Worm (Caenorhabditis elegans): ENCODE measurements around the gene F14F7.4.

Gene F14F7.4

DNA sequence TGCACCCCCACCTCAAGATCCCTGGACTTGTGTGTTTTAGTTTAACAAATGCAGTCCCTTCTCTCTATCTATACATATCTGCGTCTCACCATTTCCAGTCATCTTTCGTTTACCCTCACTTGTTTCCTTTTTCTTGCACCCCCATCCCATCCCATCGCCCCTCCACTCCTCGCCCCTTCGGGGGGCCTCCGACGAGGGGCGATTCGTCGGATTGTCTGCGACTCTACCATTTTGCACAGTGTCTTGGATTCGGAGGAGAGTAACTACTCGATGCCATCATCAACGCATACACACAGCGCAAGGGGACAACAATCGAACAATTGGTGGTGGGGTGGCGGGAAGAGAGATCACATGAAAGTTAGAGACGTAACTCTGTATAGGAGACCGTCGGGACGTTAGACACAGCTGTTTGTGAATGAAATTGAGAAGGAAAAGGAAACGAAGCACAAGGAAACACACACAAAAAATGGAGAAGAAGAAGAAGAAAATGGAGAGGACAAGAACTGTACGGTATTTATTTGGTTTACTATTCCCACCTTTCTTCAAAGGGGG, 33.0 kb upstream of the F14F7.4 start (continued):
- TF ChIP-seq mdl-1 (tag; optimal IDR thresholded peaks at IDR 0.05) (peak; percentile 61), egl-27 (tag; optimal IDR thresholded peaks at IDR 0.05) (peak; percentile 89), ZK546.5 (tag; optimal IDR thresholded peaks at IDR 0.05) (no peak), lsy-12 (tag; optimal IDR thresholded peaks at IDR 0.05) (peak; percentile 82), ceh-16 (tag; optimal IDR thresholded peaks at IDR 0.05) (no peak), fos-1 (tag; optimal IDR thresholded peaks at IDR 0.05) (peak; percentile 37), eor-1 (tag; optimal IDR thresholded peaks at IDR 0.05) (peak; percentile 60 to 64), tbx-2 (tag; optimal IDR thresholded peaks at IDR 0.05) (peak; percentile 83), jun-1 (tag; optimal IDR thresholded peaks at IDR 0.05) (peak; percentile 94), ceh-28 (tag; optimal IDR thresholded peaks at IDR 0.05) (peak; percentile 84), hmg-11 (tag; optimal IDR thresholded peaks at IDR 0.05) (peak; percentile 99), R02D3.7 (tag; optimal IDR thresholded peaks at IDR 0.05) (peak; percentile 80), elt-3 (tag; optimal IDR thresholded peaks at IDR 0.05) (no peak), snpc-4 (tag; optimal IDR thresholded peaks at IDR 0.05) (peak; percentile 65)

DNA sequence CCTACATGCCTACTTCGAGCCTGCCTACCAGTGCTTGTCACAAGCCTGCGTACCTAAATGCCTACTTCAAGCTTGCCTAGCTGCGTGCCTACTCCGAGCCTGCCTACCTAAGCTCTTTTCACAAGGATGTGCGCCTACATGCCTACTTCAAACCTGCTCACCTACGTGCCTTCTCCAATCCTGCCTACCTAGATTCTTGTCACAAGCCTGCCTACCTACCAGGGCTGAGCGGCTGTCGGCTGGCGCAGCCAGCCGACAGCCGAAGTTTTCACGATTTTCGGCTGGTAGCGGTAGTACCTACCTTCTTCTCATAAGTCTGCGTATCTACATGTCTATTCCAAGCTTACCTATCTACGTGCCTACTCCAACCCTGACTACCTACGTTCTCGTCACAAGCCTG, 32.2 kb upstream of the F14F7.4 start:
- TF ChIP-seq R02D3.7 (tag; optimal IDR thresholded peaks at IDR 0.05) (no peak), nhr-28 (tag; optimal IDR thresholded peaks at IDR 0.05) (no peak), ceh-16 (tag; optimal IDR thresholded peaks at IDR 0.05) (no peak), nhr-237 (tag; optimal IDR thresholded peaks at IDR 0.05) (no peak), nhr-76 (tag; optimal IDR thresholded peaks at IDR 0.05) (no peak), mml-1 (tag; optimal IDR thresholded peaks at IDR 0.05) (no peak), ztf-11 (tag; optimal IDR thresholded peaks at IDR 0.05) (no peak), zag-1 (tag; optimal IDR thresholded peaks at IDR 0.05) (no peak), nfya-1 (tag; optimal IDR thresholded peaks at IDR 0.05; ENCODE audit: insufficient read depth) (no peak), nhr-11 (tag; optimal IDR thresholded peaks at IDR 0.05) (no peak), elt-3 (tag; optimal IDR thresholded peaks at IDR 0.05) (no peak), lin-39 (tag; optimal IDR thresholded peaks at IDR 0.05) (no peak), eor-1 (tag; optimal IDR thresholded peaks at IDR 0.05) (no peak)

DNA sequence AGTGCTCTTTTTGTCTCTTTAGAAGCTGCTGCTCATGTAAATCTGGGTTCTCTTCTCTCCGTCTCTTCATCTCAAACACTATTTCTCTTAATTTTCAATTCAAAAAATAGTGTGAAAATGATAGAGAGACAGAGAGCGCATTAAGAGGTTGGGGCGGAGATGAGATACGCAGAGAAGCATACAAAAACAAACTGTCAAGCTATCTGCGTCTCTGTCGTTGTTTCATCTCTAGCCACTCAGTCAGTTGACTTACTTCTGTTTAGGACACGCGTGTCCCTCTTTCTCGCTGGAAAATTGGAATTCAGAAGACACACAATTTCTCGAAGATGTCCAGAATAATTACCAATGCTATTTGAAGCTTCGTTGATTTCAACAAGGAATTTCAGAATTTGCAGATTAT, 31.6 kb upstream of the F14F7.4 start:
- TF ChIP-seq mdl-1 (tag; optimal IDR thresholded peaks at IDR 0.05) (peak; percentile 85), nhr-28 (tag; optimal IDR thresholded peaks at IDR 0.05) (no peak), egl-27 (tag; optimal IDR thresholded peaks at IDR 0.05) (peak; percentile 87), daf-12 (tag; optimal IDR thresholded peaks at IDR 0.05) (no peak), nhr-11 (tag; optimal IDR thresholded peaks at IDR 0.05) (peak; percentile 86), nhr-237 (tag; optimal IDR thresholded peaks at IDR 0.05) (no peak), ceh-16 (tag; optimal IDR thresholded peaks at IDR 0.05) (no peak), aly-2 (tag; optimal IDR thresholded peaks at IDR 0.05) (no peak), lsy-12 (tag; optimal IDR thresholded peaks at IDR 0.05) (peak; percentile 85), nhr-25 (tag; optimal IDR thresholded peaks at IDR 0.05) (peak; percentile 92), egl-5 (tag; optimal IDR thresholded peaks at IDR 0.05) (peak; percentile 81), mml-1 (tag; optimal IDR thresholded peaks at IDR 0.05) (no peak), ceh-9 (tag; optimal IDR thresholded peaks at IDR 0.05) (no peak), nfya-1 (tag; optimal IDR thresholded peaks at IDR 0.05; ENCODE audit: insufficient read depth) (peak; percentile 97), fos-1 (tag; optimal IDR thresholded peaks at IDR 0.05) (no peak), ztf-11 (tag; optimal IDR thresholded peaks at IDR 0.05) (no peak), pqm-1 (tag; optimal IDR thresholded peaks at IDR 0.05) (peak; percentile 73), elt-1 (tag; optimal IDR thresholded peaks at IDR 0.05) (peak; percentile 5), snpc-4 (tag; optimal IDR thresholded peaks at IDR 0.05) (peak; percentile 63), lin-15B (tag; optimal IDR thresholded peaks at IDR 0.05) (peak; percentile 77), unc-39 (tag; optimal IDR thresholded peaks at IDR 0.05) (no peak), ZK546.5 (tag; optimal IDR thresholded peaks at IDR 0.05) (no peak), elt-2 (tag; optimal IDR thresholded peaks at IDR 0.05) (peak; percentile 75), nhr-12 (tag; optimal IDR thresholded peaks at IDR 0.05) (no peak), eor-1 (tag; optimal IDR thresholded peaks at IDR 0.05) (peak in 1 of 2 experiments; percentile 77), jun-1 (tag; optimal IDR thresholded peaks at IDR 0.05) (peak; percentile 86), fkh-2 (tag; optimal IDR thresholded peaks at IDR 0.05) (peak; percentile 72), fkh-10 (GFP tag; optimal IDR thresholded peaks at IDR 0.05) (peak; percentile 95), nhr-23 (tag; optimal IDR thresholded peaks at IDR 0.05) (peak; percentile 96), nhr-67 (tag; optimal IDR thresholded peaks at IDR 0.05) (no peak), ceh-82 (tag; optimal IDR thresholded peaks at IDR 0.05) (peak; percentile 80), sea-2 (GFP tag; optimal IDR thresholded peaks at IDR 0.05) (peak; percentile 71), nhr-43 (tag; optimal IDR thresholded peaks at IDR 0.05; ENCODE audit: poor library complexity, severe bottlenecking) (peak; percentile 84), zag-1 (tag; optimal IDR thresholded peaks at IDR 0.05) (peak; percentile 69), nhr-76 (tag; optimal IDR thresholded peaks at IDR 0.05) (no peak), ceh-28 (tag; optimal IDR thresholded peaks at IDR 0.05) (peak; percentile 89), R02D3.7 (tag; optimal IDR thresholded peaks at IDR 0.05) (peak; percentile 68), pha-4 (tag; optimal IDR thresholded peaks at IDR 0.05) (peak; percentile 96), skn-1 (tag; optimal IDR thresholded peaks at IDR 0.05) (peak; percentile 78), hmg-11 (tag; optimal IDR thresholded peaks at IDR 0.05) (peak; percentile 82), ama-1 (optimal IDR thresholded peaks at IDR 0.05) (peak; percentile 96), lin-39 (tag; optimal IDR thresholded peaks at IDR 0.05) (peak; percentile 92), nhr-77 (tag; optimal IDR thresholded peaks at IDR 0.05) (peak; percentile 66), ztf-4 (tag; optimal IDR thresholded peaks at IDR 0.05) (peak; percentile 63)
